Fruit fly (Drosophila melanogaster) whole organism, embryonic: ENCODE results near the gene CG12398.

Experiments
- Abd-B ChIP-seq: fragments of 200-800 bp; sonication (Bioruptor generic); optimal IDR thresholded peaks from 2 replicates; lab custom pipeline; 2018; ENCODE audit warnings: missing biosample characterization, mild to moderate bottlenecking, missing genetic modification characterization, moderate library complexity
- B-H2 ChIP-seq: fragments of 200-800 bp; sonication (Bioruptor generic); optimal IDR thresholded peaks from 2 replicates; lab custom pipeline; 2018; ENCODE audit warnings: missing biosample characterization, mild to moderate bottlenecking, missing genetic modification characterization
- BEAF-32 ChIP-seq: fragments of 200-800 bp; sonication (Bioruptor generic); optimal IDR thresholded peaks from 3 replicates; lab custom pipeline; 2017; ENCODE audit warnings: missing biosample characterization, missing genetic modification characterization, mild to moderate bottlenecking, moderate library complexity, missing genetic modification reagents
- Bgb ChIP-seq: fragments of 200-800 bp; sonication (Bioruptor generic); IDR thresholded peaks from 2 replicates; pipeline ENCODE4 v1.3.6; 2022; ENCODE audit warnings: missing biosample characterization, missing genetic modification characterization; ENCODE audit not compliant: partially characterized antibody
- CG10147 ChIP-seq: fragments of 200-800 bp; sonication (Bioruptor generic); optimal IDR thresholded peaks from 2 replicates; lab custom pipeline; 2019; ENCODE audit warnings: missing biosample characterization, mild to moderate bottlenecking, missing genetic modification characterization, moderate library complexity
- CG10267 ChIP-seq: fragments of 200-800 bp; sonication (Bioruptor generic); optimal IDR thresholded peaks from 2 replicates; lab custom pipeline; 2018; ENCODE audit warnings: missing biosample characterization, mild to moderate bottlenecking, missing genetic modification characterization, moderate library complexity
- CG10979 ChIP-seq: fragments of 200-800 bp; sonication (Bioruptor generic); optimal IDR thresholded peaks from 2 replicates; lab custom pipeline; 2018; ENCODE audit warnings: missing biosample characterization, mild to moderate bottlenecking, missing genetic modification characterization, moderate library complexity
- CG11456 ChIP-seq: fragments of 200-800 bp; sonication (Bioruptor generic); IDR thresholded peaks from 3 replicates; pipeline ENCODE4 v1.3.6; 2022; ENCODE audit warnings: missing biosample characterization, missing genetic modification characterization
- CG13424 ChIP-seq: fragments of 200-800 bp; sonication (Bioruptor generic); optimal IDR thresholded peaks from 2 replicates; lab custom pipeline; 2019; ENCODE audit warnings: missing biosample characterization, mild to moderate bottlenecking, missing genetic modification characterization, moderate library complexity
- CG14441 ChIP-seq: fragments of 200-800 bp; sonication (Bioruptor generic); IDR thresholded peaks from 2 replicates; pipeline ENCODE4 v1.3.6; 2022; ENCODE audit warnings: missing biosample characterization, missing genetic modification characterization
- CG15269 ChIP-seq: fragments of 200-800 bp; sonication (Bioruptor generic); optimal IDR thresholded peaks from 2 replicates; lab custom pipeline; 2018; ENCODE audit warnings: missing biosample characterization, mild to moderate bottlenecking, missing genetic modification characterization, moderate library complexity
- CG15696 ChIP-seq: fragments of 200-800 bp; sonication (Bioruptor generic); optimal IDR thresholded peaks from 2 replicates; lab custom pipeline; 2019; ENCODE audit warnings: missing biosample characterization, mild to moderate bottlenecking, missing genetic modification characterization, moderate library complexity
- CG16813 ChIP-seq: fragments of 200-800 bp; sonication (Bioruptor generic); IDR thresholded peaks from 3 replicates; pipeline ENCODE4 v1.3.6; 2022; ENCODE audit warnings: missing biosample characterization, missing genetic modification characterization; ENCODE audit not compliant: partially characterized antibody
- CG16863 ChIP-seq: fragments of 200-800 bp; sonication (Bioruptor generic); optimal IDR thresholded peaks from 3 replicates; lab custom pipeline; 2016; ENCODE audit warnings: missing biosample characterization, missing genetic modification characterization
- CG17359 ChIP-seq: fragments of 200-800 bp; sonication (Bioruptor generic); optimal IDR thresholded peaks from 3 replicates; lab custom pipeline; 2018; ENCODE audit warnings: missing biosample characterization, mild to moderate bottlenecking, missing genetic modification characterization, moderate library complexity
- CG17361 ChIP-seq: fragments of 200-800 bp; sonication (Bioruptor generic); IDR thresholded peaks from 3 replicates; pipeline ENCODE4 v1.3.6; 2022; ENCODE audit warnings: missing biosample characterization, missing genetic modification characterization
- CG17829 ChIP-seq: fragments of 200-800 bp; optimal IDR thresholded peaks from 2 replicates; lab custom pipeline; 2019; ENCODE audit warnings: missing biosample characterization, mild to moderate bottlenecking, missing genetic modification characterization, moderate library complexity
- CG18262 ChIP-seq: fragments of 200-800 bp; optimal IDR thresholded peaks from 3 replicates; lab custom pipeline; 2019; ENCODE audit warnings: missing biosample characterization, mild to moderate bottlenecking, missing genetic modification characterization, moderate library complexity
- CG30403 ChIP-seq: fragments of 200-800 bp; sonication (Bioruptor generic); optimal IDR thresholded peaks from 3 replicates; lab custom pipeline; 2016; ENCODE audit warnings: missing biosample characterization, missing genetic modification characterization
- CG32532 ChIP-seq: fragments of 200-800 bp; sonication (Bioruptor generic); IDR thresholded peaks from 2 replicates; pipeline ENCODE4 v1.3.6; 2022; ENCODE audit warnings: missing biosample characterization, missing genetic modification characterization
- CG33213 ChIP-seq: fragments of 200-800 bp; sonication (Bioruptor generic); optimal IDR thresholded peaks from 3 replicates; lab custom pipeline; 2016; ENCODE audit warnings: missing biosample characterization, missing genetic modification characterization
- CG3847 ChIP-seq: fragments of 200-800 bp; sonication (Bioruptor generic); IDR thresholded peaks from 2 replicates; pipeline ENCODE4 v1.3.6; 2022; ENCODE audit warnings: missing biosample characterization, missing genetic modification characterization
- CG4424 ChIP-seq: fragments of 200-800 bp; sonication (Bioruptor generic); optimal IDR thresholded peaks from 3 replicates; lab custom pipeline; 2016; ENCODE audit warnings: missing biosample characterization, missing genetic modification characterization
- CG6689 ChIP-seq: fragments of 200-800 bp; sonication (Bioruptor generic); IDR thresholded peaks from 2 replicates; pipeline ENCODE4 v1.3.6; 2022; ENCODE audit warnings: missing biosample characterization, missing genetic modification characterization
- CG8924 ChIP-seq: fragments of 200-800 bp; optimal IDR thresholded peaks from 3 replicates; lab custom pipeline; 2019; ENCODE audit warnings: missing biosample characterization, mild to moderate bottlenecking, missing genetic modification characterization, moderate library complexity
- CG9817 ChIP-seq: fragments of 200-800 bp; sonication (Bioruptor generic); optimal IDR thresholded peaks from 2 replicates; lab custom pipeline; 2018; ENCODE audit warnings: missing biosample characterization, mild to moderate bottlenecking, missing genetic modification characterization, moderate library complexity
- Dbx ChIP-seq: fragments of 200-800 bp; sonication (Bioruptor generic); IDR thresholded peaks from 3 replicates; pipeline ENCODE4 v1.3.6; 2022; ENCODE audit warnings: missing biosample characterization, missing genetic modification characterization
- Dip2 ChIP-seq: fragments of 200-800 bp; sonication (Bioruptor generic); IDR thresholded peaks from 2 replicates; pipeline ENCODE4 v1.3.6; 2022; ENCODE audit warnings: missing biosample characterization, missing genetic modification characterization
- Dip3 ChIP-seq: fragments of 200-800 bp; sonication (Bioruptor generic); optimal IDR thresholded peaks from 3 replicates; lab custom pipeline; 2016; ENCODE audit warnings: missing biosample characterization, missing genetic modification characterization
- Drgx ChIP-seq: fragments of 200-800 bp; sonication (Bioruptor generic); IDR thresholded peaks from 2 replicates; pipeline ENCODE4 v1.3.6; 2022; ENCODE audit warnings: missing biosample characterization, missing genetic modification characterization
- Fer3 ChIP-seq: fragments of 200-800 bp; sonication (Bioruptor generic); optimal IDR thresholded peaks from 2 replicates; lab custom pipeline; 2018; ENCODE audit warnings: missing biosample characterization, mild to moderate bottlenecking, missing genetic modification characterization, moderate library complexity
- Hmr ChIP-seq: fragments of 200-800 bp; sonication (Bioruptor generic); optimal IDR thresholded peaks from 3 replicates; lab custom pipeline; 2017; ENCODE audit warnings: mild to moderate bottlenecking, missing biosample characterization, missing genetic modification reagents, missing genetic modification characterization
- Hsf ChIP-seq: fragments of 200-800 bp; sonication (Bioruptor generic); optimal IDR thresholded peaks from 3 replicates; lab custom pipeline; 2016; ENCODE audit warnings: missing biosample characterization, missing genetic modification characterization
- Med ChIP-seq: fragments of 200-800 bp; sonication (Bioruptor generic); peaks from one replicate; lab custom pipeline; 2016; ENCODE audit warnings: missing biosample characterization, missing genetic modification characterization, mild to moderate bottlenecking, inconsistent platforms, moderate library complexity
- Meics ChIP-seq: fragments of 200-800 bp; sonication (Bioruptor generic); optimal IDR thresholded peaks from 2 replicates; lab custom pipeline; 2017; ENCODE audit warnings: missing biosample characterization, mild to moderate bottlenecking, missing genetic modification characterization
- NC2β ChIP-seq: fragments of 200-800 bp; sonication (Bioruptor generic); optimal IDR thresholded peaks from 2 replicates; lab custom pipeline; 2016; ENCODE audit warnings: missing biosample characterization, missing genetic modification characterization
- PHDP ChIP-seq: fragments of 200-800 bp; sonication (Bioruptor generic); optimal IDR thresholded peaks from 3 replicates; lab custom pipeline; 2018; ENCODE audit warnings: missing biosample characterization, mild to moderate bottlenecking, missing genetic modification characterization, moderate library complexity
- Rfx ChIP-seq: fragments of 200-800 bp; sonication (Bioruptor generic); IDR thresholded peaks from 2 replicates; pipeline ENCODE4 v1.3.6; 2022; ENCODE audit warnings: missing biosample characterization, missing genetic modification characterization
- amos ChIP-seq: fragments of 200-800 bp; sonication (Bioruptor generic); IDR thresholded peaks from 2 replicates; pipeline ENCODE4 v1.3.6; 2022; ENCODE audit warnings: missing biosample characterization, missing genetic modification characterization; ENCODE audit not compliant: partially characterized antibody
- az2 ChIP-seq: fragments of 200-800 bp; sonication (Bioruptor generic); optimal IDR thresholded peaks from 3 replicates; lab custom pipeline; 2016; ENCODE audit warnings: missing biosample characterization, missing genetic modification characterization
- ftz-f1 ChIP-seq: fragments of 200-800 bp; sonication (Bioruptor generic); optimal IDR thresholded peaks from 2 replicates; lab custom pipeline; 2016; ENCODE audit warnings: missing biosample characterization, missing genetic modification characterization
- gem ChIP-seq: fragments of 200-800 bp; sonication (Bioruptor generic); optimal IDR thresholded peaks from 2 replicates; lab custom pipeline; 2019; ENCODE audit warnings: missing biosample characterization, mild to moderate bottlenecking, missing genetic modification characterization, moderate library complexity
- grau ChIP-seq: fragments of 200-800 bp; optimal IDR thresholded peaks from 3 replicates; lab custom pipeline; 2019; ENCODE audit warnings: missing biosample characterization, mild to moderate bottlenecking, missing genetic modification characterization, moderate library complexity
- her ChIP-seq: fragments of 200-800 bp; sonication (Bioruptor generic); optimal IDR thresholded peaks from 2 replicates; lab custom pipeline; 2016; ENCODE audit warnings: missing biosample characterization, missing genetic modification characterization
- lmd ChIP-seq: fragments of 200-800 bp; sonication (Bioruptor generic); IDR thresholded peaks from 2 replicates; pipeline ENCODE4 v1.3.6; 2022; ENCODE audit warnings: missing biosample characterization, missing genetic modification characterization
- maf-S ChIP-seq: fragments of 200-800 bp; sonication (Bioruptor generic); optimal IDR thresholded peaks from 2 replicates; lab custom pipeline; 2016; ENCODE audit warnings: missing biosample characterization, missing genetic modification characterization
- slbo ChIP-seq: fragments of 200-800 bp; sonication (Bioruptor generic); IDR thresholded peaks from 2 replicates; pipeline ENCODE4 v1.3.6; 2022; ENCODE audit warnings: missing biosample characterization, missing genetic modification characterization
- stwl ChIP-seq: fragments of 200-800 bp; sonication (Bioruptor generic); optimal IDR thresholded peaks from 3 replicates; lab custom pipeline; 2018; ENCODE audit warnings: missing biosample characterization, mild to moderate bottlenecking, missing genetic modification characterization, moderate library complexity
- unpg ChIP-seq: fragments of 200-800 bp; sonication (Bioruptor generic); optimal IDR thresholded peaks from 3 replicates; lab custom pipeline; 2018; ENCODE audit warnings: missing biosample characterization, mild to moderate bottlenecking, missing genetic modification characterization, moderate library complexity
- wdn ChIP-seq: fragments of 200-800 bp; sonication (Bioruptor generic); IDR thresholded peaks from 2 replicates; pipeline ENCODE4 v1.3.6; 2022; ENCODE audit warnings: missing biosample characterization, missing genetic modification characterization

Gene CG12398

DNA sequence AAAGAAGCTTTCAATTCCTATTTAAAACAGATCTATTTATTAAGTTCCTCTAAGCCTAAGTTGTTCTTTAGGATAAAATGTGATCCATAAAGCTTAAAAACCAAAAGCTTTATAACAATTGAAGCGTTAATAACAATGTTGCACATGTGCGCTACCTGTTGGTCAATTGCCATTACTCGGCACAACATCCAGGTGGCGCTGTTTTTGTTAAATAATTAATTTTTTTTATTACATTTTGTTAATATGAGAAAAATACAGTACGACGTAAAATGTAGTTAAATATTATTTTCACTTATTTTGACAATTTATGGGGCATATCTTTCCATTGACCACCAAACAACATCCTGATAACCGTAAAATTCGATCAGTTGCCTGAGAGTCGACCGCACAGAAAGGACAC, 40.3 kb upstream of the CG12398 start (continued):
- TF ChIP-seq CG10147 (GFP tag; lab: Kevin White, UChicago): no peak
- peak; percentile 66 for TF ChIP-seq Rfx (GFP tag; lab: Robert Waterston, UW)
- TF ChIP-seq CG16813 (GFP tag; lab: Robert Waterston, UW): no peak
- TF ChIP-seq PHDP (tag; lab: Kevin White, UChicago): peak; percentile 21
- TF ChIP-seq CG15269 (tag; lab: Kevin White, UChicago): peak; percentile 5
- TF ChIP-seq CG30403 (GFP tag; lab: Kevin White, UChicago): peak; percentile 10
- peak; percentile 3 for TF ChIP-seq BEAF-32 (GFP tag; lab: Kevin White, UChicago)
- peak; percentile 26 for TF ChIP-seq Hsf
- peak; percentile 19; the same call in 1 of the 2 replicates for TF ChIP-seq lmd (GFP tag; lab: Robert Waterston, UW)
- TF ChIP-seq Dip2 (GFP tag; lab: Robert Waterston, UW): peak; percentile 97
- peak; percentile 56 for TF ChIP-seq Hmr (GFP tag; lab: Kevin White, UChicago)
- TF ChIP-seq NC2β (GFP tag; lab: Kevin White, UChicago): peak; percentile 29
- peak; percentile 41 for TF ChIP-seq Abd-B (GFP tag; lab: Kevin White, UChicago)
- no peak for TF ChIP-seq CG13424 (tag; lab: Kevin White, UChicago)
- TF ChIP-seq stwl (tag; lab: Kevin White, UChicago): peak; percentile 39
- TF ChIP-seq gem (tag; lab: Kevin White, UChicago): peak; percentile 45
- no peak for TF ChIP-seq Fer3
- TF ChIP-seq CG8924: peak; percentile 28
- TF ChIP-seq unpg: peak; percentile 6
- TF ChIP-seq az2: peak; percentile 31
- TF ChIP-seq Drgx (GFP tag; lab: Robert Waterston, UW): no peak
- TF ChIP-seq Dip3 (GFP tag; lab: Kevin White, UChicago): no peak
- peak; percentile 44 for TF ChIP-seq Meics (GFP tag; lab: Kevin White, UChicago)
- peak; percentile 6 for TF ChIP-seq CG10979 (tag; lab: Kevin White, UChicago)
- no peak for TF ChIP-seq CG14441 (GFP tag; lab: Robert Waterston, UW)
- TF ChIP-seq amos (GFP tag; lab: Robert Waterston, UW): peak; percentile 40
- TF ChIP-seq slbo (GFP tag; lab: Robert Waterston, UW): peak; percentile 47; the same call in 1 of the 2 replicates
- TF ChIP-seq CG17361 (GFP tag; lab: Robert Waterston, UW): peak; percentile 43; the same call in 1 of the 3 replicates
- TF ChIP-seq grau: peak; percentile 40
- no peak for TF ChIP-seq maf-S (GFP tag; lab: Kevin White, UChicago)
- peak; percentile 68 for TF ChIP-seq Bgb (GFP tag; lab: Robert Waterston, UW)
- TF ChIP-seq B-H2 (GFP tag; lab: Kevin White, UChicago): peak; percentile 11
- 0 out of 3 replicates have a peak, but pooled peaks have one; percentile 21 for TF ChIP-seq Dbx (GFP tag; lab: Robert Waterston, UW)
- no peak for TF ChIP-seq her
- TF ChIP-seq CG9817 (tag; lab: Kevin White, UChicago): peak; percentile 27
- TF ChIP-seq CG3847 (GFP tag; lab: Robert Waterston, UW): peak; percentile 40; the same call in 1 of the 2 replicates
- no peak for TF ChIP-seq CG16863 (GFP tag; lab: Kevin White, UChicago)
- peak; percentile 70; the same call in 1 of the 3 replicates for TF ChIP-seq CG11456
- TF ChIP-seq CG6689 (GFP tag; lab: Robert Waterston, UW): no peak
- peak; percentile 25 for TF ChIP-seq CG17359 (tag; lab: Kevin White, UChicago)
- peak; percentile 20 for TF ChIP-seq CG18262 (tag; lab: Kevin White, UChicago)
- no peak for TF ChIP-seq wdn (GFP tag; lab: Robert Waterston, UW)
- no peak for TF ChIP-seq ftz-f1 (GFP tag; lab: Kevin White, UChicago)
- peak; percentile 9 for TF ChIP-seq CG4424 (GFP tag; lab: Kevin White, UChicago)
- TF ChIP-seq CG10267 (tag; lab: Kevin White, UChicago): peak; percentile 25
- peak; percentile 63 for TF ChIP-seq Med (GFP tag; lab: Kevin White, UChicago)
- peak; percentile 73; the same call in 1 of the 2 replicates for TF ChIP-seq CG32532
- TF ChIP-seq CG17829: peak; percentile 13
- TF ChIP-seq CG15696 (tag; lab: Kevin White, UChicago): peak; percentile 47
- peak; percentile 19 for TF ChIP-seq CG33213 (GFP tag; lab: Kevin White, UChicago)
